Fruit fly (Drosophila melanogaster): ENCODE data around the gene CG13023.

The CG13023 gene

DNA sequence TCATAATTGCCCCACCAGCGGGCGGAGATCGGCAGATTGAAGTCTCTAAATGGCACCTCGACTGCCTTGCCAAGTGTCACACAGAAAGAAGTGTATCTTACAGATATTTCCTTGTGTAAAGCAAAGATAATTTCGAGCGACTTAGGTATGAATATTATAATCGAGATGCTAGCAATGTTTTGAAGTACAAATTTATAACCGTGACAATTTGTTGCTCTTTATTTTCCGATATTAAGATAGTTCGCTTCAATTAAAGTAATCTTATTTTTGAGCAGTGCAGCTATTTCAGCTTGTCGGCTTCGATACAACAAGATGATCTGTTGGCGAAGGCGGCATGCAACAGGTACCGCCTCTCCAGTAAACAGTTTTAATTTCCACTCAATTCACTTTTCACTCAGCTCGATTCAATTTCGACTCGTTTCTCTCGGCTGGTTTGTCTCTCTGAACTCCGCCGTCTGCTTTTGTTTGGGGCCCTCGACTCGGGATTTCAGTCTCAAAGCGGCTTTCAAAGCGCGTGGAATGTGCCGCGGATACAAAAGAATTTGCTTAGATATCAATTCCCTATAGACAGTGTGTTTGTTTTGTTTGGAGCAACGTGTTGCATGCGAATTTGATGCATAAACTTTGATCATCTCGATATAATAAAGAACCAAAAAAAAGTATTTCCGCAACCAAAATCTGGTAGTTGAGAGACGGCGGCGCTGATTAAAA is 11.3 kb downstream of the CG13023 start (continued):
- TF ChIP-seq ara (GFP tag; IDR thresholded peaks at IDR 0.05), result no peak
- TF ChIP-seq row (GFP tag; IDR thresholded peaks at IDR 0.05), result peak; percentile 27; the same call in 1 of the 3 replicates
- peak; percentile 22 for TF ChIP-seq CG14710 (tag; optimal IDR thresholded peaks at IDR 0.05)
- TF ChIP-seq D19B (GFP tag; optimal IDR thresholded peaks at IDR 0.05), result no peak
- TF ChIP-seq bsh (GFP tag; optimal IDR thresholded peaks at IDR 0.05), result peak; percentile 38 to 71
- no peak for TF ChIP-seq CG33557 (GFP tag; optimal IDR thresholded peaks at IDR 0.05)
- peak; percentile 13 for TF ChIP-seq CG8388 (GFP tag; optimal IDR thresholded peaks at IDR 0.05)
- no peak for TF ChIP-seq cato (GFP tag; optimal IDR thresholded peaks at IDR 0.05; ENCODE audit: borderline replicate concordance)
- TF ChIP-seq gem (tag; optimal IDR thresholded peaks at IDR 0.05), result peak; percentile 34
- no peak for TF ChIP-seq zen (tag; optimal IDR thresholded peaks at IDR 0.05)
- no peak for TF ChIP-seq sna (GFP tag; IDR thresholded peaks at IDR 0.05; ENCODE audit: partially characterized antibody)
- no peak for TF ChIP-seq CG4360 (GFP tag; IDR thresholded peaks at IDR 0.05)
- TF ChIP-seq hkb (optimal IDR thresholded peaks at IDR 0.05), result no peak
- TF ChIP-seq hkb (GFP tag; IDR thresholded peaks at IDR 0.05), result peak; percentile 54
- TF ChIP-seq CG31388 (GFP tag; optimal IDR thresholded peaks at IDR 0.05), result no peak
- no peak for TF ChIP-seq CG18599 (GFP tag; optimal IDR thresholded peaks at IDR 0.05)
- no peak for TF ChIP-seq CG15514 (GFP tag; optimal IDR thresholded peaks at IDR 0.05)
- no peak for TF ChIP-seq gsb (GFP tag; IDR thresholded peaks at IDR 0.05)
- TF ChIP-seq CG1792 (GFP tag; optimal IDR thresholded peaks at IDR 0.05), result no peak
- TF ChIP-seq slou (GFP tag; optimal IDR thresholded peaks at IDR 0.05), result no peak

DNA sequence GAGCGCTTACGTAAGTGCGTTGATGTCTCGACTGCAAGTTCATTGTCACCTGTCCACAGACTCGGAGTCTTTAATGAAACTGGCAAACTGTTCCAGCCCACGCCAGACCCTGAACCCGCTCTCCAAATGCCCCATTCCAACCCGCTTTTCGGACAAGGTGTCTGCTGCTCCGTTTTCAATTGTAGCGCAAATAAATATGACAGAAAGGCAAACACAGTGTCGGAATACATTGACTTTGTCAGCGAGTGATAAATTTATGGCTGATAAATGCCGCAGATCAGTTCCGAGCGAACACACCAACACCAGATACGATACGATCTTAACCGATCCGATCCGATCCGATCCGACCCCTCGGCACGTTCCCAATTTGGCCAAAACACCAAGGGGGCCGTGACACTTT is 13.1 kb downstream of the CG13023 start:
- no peak for TF ChIP-seq sens-2 (GFP tag; IDR thresholded peaks at IDR 0.05)
- TF ChIP-seq CG17829 (tag; optimal IDR thresholded peaks at IDR 0.05), result no peak
- peak; percentile 51 for TF ChIP-seq Deaf1 (tag; optimal IDR thresholded peaks at IDR 0.05)
- no peak for TF ChIP-seq CG16779 (GFP tag; IDR thresholded peaks at IDR 0.05)
- no peak for TF ChIP-seq kni (GFP tag; optimal IDR thresholded peaks at IDR 0.05)
- no peak for TF ChIP-seq klu (GFP tag; IDR thresholded peaks at IDR 0.05)
- TF ChIP-seq CG10321 (GFP tag; IDR thresholded peaks at IDR 0.05), result no peak
- no peak for TF ChIP-seq chif (GFP tag; optimal IDR thresholded peaks at IDR 0.05)
- TF ChIP-seq CG15514 (GFP tag; optimal IDR thresholded peaks at IDR 0.05), result no peak
- no peak for TF ChIP-seq Rx (GFP tag; IDR thresholded peaks at IDR 0.05)
- no peak for TF ChIP-seq CG8290 (GFP tag; optimal IDR thresholded peaks at IDR 0.05)
- peak in 1 of 2 experiments; percentile 39 for TF ChIP-seq CG8290 (tag; optimal IDR thresholded peaks at IDR 0.05)
- TF ChIP-seq CG31441 (GFP tag; IDR thresholded peaks at IDR 0.05), result no peak
- TF ChIP-seq Pdp1 (GFP tag; optimal IDR thresholded peaks at IDR 0.05), result peak in 1 of 2 experiments; percentile 33
- no peak for TF ChIP-seq gcm (GFP tag; optimal IDR thresholded peaks at IDR 0.05)
- peak; percentile 42 for TF ChIP-seq CG12769 (tag; optimal IDR thresholded peaks at IDR 0.05)
- TF ChIP-seq CG10462 (GFP tag; optimal IDR thresholded peaks at IDR 0.05), result no peak
- TF ChIP-seq chm (GFP tag; IDR thresholded peaks at IDR 0.05), result no peak
- TF ChIP-seq Med (GFP tag), result peak; percentile 3

DNA sequence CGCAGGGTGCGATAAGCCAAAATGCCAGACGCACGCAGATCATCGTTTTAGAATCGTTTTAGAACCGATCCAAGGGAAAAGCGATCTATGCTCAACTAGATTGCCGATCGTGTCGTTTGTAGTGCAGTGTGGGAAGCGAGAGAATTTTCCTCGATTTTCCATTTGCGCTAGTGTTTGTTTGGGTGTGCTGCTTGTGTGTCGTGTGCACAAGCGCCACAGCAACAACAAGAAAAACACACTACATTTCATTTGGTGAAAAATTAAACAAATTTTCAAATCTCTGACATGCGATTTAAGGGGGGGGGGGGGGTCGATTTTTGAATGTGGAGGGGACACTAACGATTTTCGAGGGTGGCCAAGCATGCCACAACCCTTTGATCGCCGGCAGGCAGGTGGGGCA is 16.8 kb downstream of the CG13023 start:
- TF ChIP-seq Deaf1 (tag; optimal IDR thresholded peaks at IDR 0.05) (peak; percentile 30), sr (GFP tag; IDR thresholded peaks at IDR 0.05) (peak; percentile 60; the same call in 1 of the 3 replicates), CG2199 (GFP tag; IDR thresholded peaks at IDR 0.05) (0 out of 3 replicates have a peak, but pooled peaks have one; percentile 19), MTF-1 (GFP tag; optimal IDR thresholded peaks at IDR 0.05; ENCODE audit: borderline replicate concordance) (peak; percentile 99), CG10543 (GFP tag; optimal IDR thresholded peaks at IDR 0.05) (peak; percentile 32), Hmr (GFP tag; optimal IDR thresholded peaks at IDR 0.05) (no peak), sd (tag; optimal IDR thresholded peaks at IDR 0.05) (peak; percentile 61), cad (GFP tag; optimal IDR thresholded peaks at IDR 0.05) (no peak), CG4404 (GFP tag; IDR thresholded peaks at IDR 0.05) (peak; percentile 9; the same call in 1 of the 2 replicates), CG12769 (tag; optimal IDR thresholded peaks at IDR 0.05) (peak; percentile 33), CG13624 (GFP tag; optimal IDR thresholded peaks at IDR 0.05) (no peak)
